Fruit fly (Drosophila melanogaster) whole organism, embryonic: ENCODE data around the gene CG9395.

Experiments used
- Aef1 ChIP-seq: fragments of 200-800 bp; sonication (Bioruptor generic); IDR thresholded peaks from 3 replicates; pipeline ENCODE4 v1.3.6; 2022; ENCODE audit warnings: missing biosample characterization, missing genetic modification characterization
- Antp ChIP-seq: fragments of 200-800 bp; sonication (Bioruptor generic); optimal IDR thresholded peaks from 3 replicates; lab custom pipeline; 2016; ENCODE audit warnings: missing biosample characterization, missing genetic modification characterization
- B-H2 ChIP-seq: fragments of 200-800 bp; sonication (Bioruptor generic); optimal IDR thresholded peaks from 2 replicates; lab custom pipeline; 2018; ENCODE audit warnings: missing biosample characterization, mild to moderate bottlenecking, missing genetic modification characterization
- CG10431 ChIP-seq: fragments of 200-800 bp; sonication (Bioruptor generic); optimal IDR thresholded peaks from 3 replicates; lab custom pipeline; 2018; ENCODE audit warnings: missing biosample characterization, mild to moderate bottlenecking, missing genetic modification characterization
- CG10654 ChIP-seq: fragments of 200-800 bp; sonication (Bioruptor generic); optimal IDR thresholded peaks from 2 replicates; lab custom pipeline; 2016; ENCODE audit warnings: missing biosample characterization, missing genetic modification characterization
- CG10979 ChIP-seq: fragments of 200-800 bp; sonication (Bioruptor generic); optimal IDR thresholded peaks from 2 replicates; lab custom pipeline; 2018; ENCODE audit warnings: missing biosample characterization, mild to moderate bottlenecking, missing genetic modification characterization, moderate library complexity
- CG11247 ChIP-seq: fragments of 200-800 bp; sonication (Bioruptor generic); IDR thresholded peaks from 2 replicates; pipeline ENCODE4 v1.3.6; 2022; ENCODE audit warnings: missing biosample characterization, missing genetic modification characterization
- CG14710 ChIP-seq: fragments of 200-800 bp; sonication (Bioruptor generic); optimal IDR thresholded peaks from 3 replicates; lab custom pipeline; 2019; ENCODE audit warnings: missing biosample characterization, mild to moderate bottlenecking, missing genetic modification characterization, moderate library complexity
- CG15696 ChIP-seq: fragments of 200-800 bp; sonication (Bioruptor generic); optimal IDR thresholded peaks from 2 replicates; lab custom pipeline; 2019; ENCODE audit warnings: missing biosample characterization, mild to moderate bottlenecking, missing genetic modification characterization, moderate library complexity
- CG17328 ChIP-seq: fragments of 200-800 bp; sonication (Bioruptor generic); IDR thresholded peaks from 2 replicates; pipeline ENCODE4 v1.3.6; 2022; ENCODE audit warnings: missing biosample characterization, missing genetic modification characterization
- CG17359 ChIP-seq: fragments of 200-800 bp; sonication (Bioruptor generic); optimal IDR thresholded peaks from 3 replicates; lab custom pipeline; 2018; ENCODE audit warnings: missing biosample characterization, mild to moderate bottlenecking, missing genetic modification characterization, moderate library complexity
- CG17385 ChIP-seq: fragments of 200-800 bp; sonication (Bioruptor generic); optimal IDR thresholded peaks from 3 replicates; lab custom pipeline; 2018; ENCODE audit warnings: missing biosample characterization, mild to moderate bottlenecking, missing genetic modification characterization
- CG32532 ChIP-seq: fragments of 200-800 bp; sonication (Bioruptor generic); IDR thresholded peaks from 2 replicates; pipeline ENCODE4 v1.3.6; 2022; ENCODE audit warnings: missing biosample characterization, missing genetic modification characterization
- CG33213 ChIP-seq: fragments of 200-800 bp; sonication (Bioruptor generic); optimal IDR thresholded peaks from 3 replicates; lab custom pipeline; 2016; ENCODE audit warnings: missing biosample characterization, missing genetic modification characterization
- CG8359 ChIP-seq: fragments of 200-800 bp; sonication (Bioruptor generic); optimal IDR thresholded peaks from 2 replicates; lab custom pipeline; 2017; ENCODE audit warnings: missing biosample characterization, mild to moderate bottlenecking, missing genetic modification characterization, borderline replicate concordance
- CG8765 ChIP-seq: fragments of 200-800 bp; sonication (Bioruptor generic); IDR thresholded peaks from 2 replicates; pipeline ENCODE4 v1.3.6; 2022; ENCODE audit warnings: missing biosample characterization, missing genetic modification characterization
- CG9817 ChIP-seq: fragments of 200-800 bp; sonication (Bioruptor generic); optimal IDR thresholded peaks from 2 replicates; lab custom pipeline; 2018; ENCODE audit warnings: missing biosample characterization, mild to moderate bottlenecking, missing genetic modification characterization, moderate library complexity
- Doc2 ChIP-seq: fragments of 200-800 bp; sonication (Bioruptor generic); IDR thresholded peaks from 2 replicates; pipeline ENCODE4 v1.3.6; 2022; ENCODE audit warnings: missing biosample characterization, missing genetic modification characterization
- Dref ChIP-seq: fragments of 200-800 bp; sonication (Bioruptor generic); IDR thresholded peaks from 2 replicates; pipeline ENCODE4 v1.3.6; 2022; ENCODE audit warnings: missing biosample characterization, missing genetic modification characterization
- ERR ChIP-seq: fragments of 200-800 bp; sonication (Bioruptor generic); optimal IDR thresholded peaks from 2 replicates; lab custom pipeline; 2016; ENCODE audit warnings: missing biosample characterization, missing genetic modification characterization
- PHDP ChIP-seq: fragments of 200-800 bp; sonication (Bioruptor generic); optimal IDR thresholded peaks from 3 replicates; lab custom pipeline; 2018; ENCODE audit warnings: missing biosample characterization, mild to moderate bottlenecking, missing genetic modification characterization, moderate library complexity
- Poxn ChIP-seq: fragments of 200-800 bp; sonication (Bioruptor generic); IDR thresholded peaks from 2 replicates; pipeline ENCODE4 v1.3.6; 2022; ENCODE audit warnings: missing biosample characterization, missing genetic modification characterization
- Sry-β ChIP-seq: fragments of 200-800 bp; sonication (Bioruptor generic); optimal IDR thresholded peaks from 2 replicates; lab custom pipeline; 2018; ENCODE audit warnings: missing biosample characterization, mild to moderate bottlenecking, missing genetic modification characterization, moderate library complexity
- Ssrp ChIP-seq: fragments of 200-800 bp; sonication (Bioruptor generic); optimal IDR thresholded peaks from 2 replicates; lab custom pipeline; 2018; ENCODE audit warnings: missing biosample characterization, mild to moderate bottlenecking, missing genetic modification characterization, moderate library complexity
- ash1 ChIP-seq: fragments of 200-800 bp; sonication (Bioruptor generic); optimal IDR thresholded peaks from 2 replicates; lab custom pipeline; 2018; ENCODE audit warnings: missing biosample characterization, mild to moderate bottlenecking, missing genetic modification characterization
- ato ChIP-seq: fragments of 200-800 bp; sonication (Bioruptor generic); IDR thresholded peaks from 2 replicates; pipeline ENCODE4 v1.3.6; 2022; ENCODE audit warnings: missing biosample characterization, missing genetic modification characterization; ENCODE audit not compliant: partially characterized antibody
- bigmax ChIP-seq: fragments of 200-800 bp; sonication (Bioruptor generic); optimal IDR thresholded peaks from 2 replicates; lab custom pipeline; 2018; ENCODE audit warnings: missing biosample characterization, mild to moderate bottlenecking, missing genetic modification characterization
- ci ChIP-seq: fragments of 200-800 bp; sonication (Bioruptor generic); IDR thresholded peaks from 3 replicates; pipeline ENCODE4 v1.3.6; 2022; ENCODE audit warnings: missing biosample characterization, missing genetic modification characterization
- cwo ChIP-seq: fragments of 200-800 bp; sonication (Bioruptor generic); optimal IDR thresholded peaks from 3 replicates; lab custom pipeline; 2017; ENCODE audit warnings: missing biosample characterization, missing genetic modification characterization, mild to moderate bottlenecking, moderate library complexity, missing genetic modification reagents
- dmrt11E ChIP-seq: fragments of 200-800 bp; sonication (Bioruptor generic); optimal IDR thresholded peaks from 3 replicates; lab custom pipeline; 2018; ENCODE audit warnings: missing biosample characterization, mild to moderate bottlenecking, missing genetic modification characterization, moderate library complexity
- emc ChIP-seq: fragments of 200-800 bp; sonication (Bioruptor generic); optimal IDR thresholded peaks from 2 replicates; lab custom pipeline; 2016; ENCODE audit warnings: missing biosample characterization, missing genetic modification characterization
- ems ChIP-seq: fragments of 200-800 bp; sonication (Bioruptor generic); optimal IDR thresholded peaks from 3 replicates; lab custom pipeline; 2016; ENCODE audit warnings: missing biosample characterization, missing genetic modification characterization
- gcm2 ChIP-seq: fragments of 200-800 bp; sonication (Bioruptor generic); optimal IDR thresholded peaks from 2 replicates; lab custom pipeline; 2016; ENCODE audit warnings: missing biosample characterization, missing genetic modification characterization
- hkb ChIP-seq, 2 experiments: fragments of 200-800 bp in 1 of 2; fragments of >200 bp in 1 of 2; sonication (Bioruptor generic) in 1 of 2; IDR thresholded peaks in 1 of 2; optimal IDR thresholded peaks in 1 of 2; 2 replicates each; pipeline versions ENCODE4 v1.3.6 to Lab custom; 2017 to 2022; ENCODE audit warnings: missing biosample characterization in 1 of 2, missing genetic modification characterization in 1 of 2
- lola ChIP-seq, 3 experiments: fragments of >200 bp in 2 of 3; fragments of 200-800 bp in 1 of 3; sonication (Bioruptor generic) in 1 of 3; optimal IDR thresholded peaks; 2 replicates each; lab custom pipeline; 2017 to 2019; ENCODE audit warnings: missing biosample characterization in 3 of 3, missing genetic modification characterization in 3 of 3, mild to moderate bottlenecking in 1 of 3, moderate library complexity in 1 of 3
- mirr ChIP-seq: fragments of 200-800 bp; sonication (Bioruptor generic); optimal IDR thresholded peaks from 3 replicates; lab custom pipeline; 2018; ENCODE audit warnings: missing biosample characterization, mild to moderate bottlenecking, missing genetic modification characterization
- nau ChIP-seq: fragments of 200-800 bp; sonication (Bioruptor generic); optimal IDR thresholded peaks from 3 replicates; lab custom pipeline; 2017; ENCODE audit warnings: missing biosample characterization, mild to moderate bottlenecking, missing genetic modification characterization, missing genetic modification reagents
- nerfin-1 ChIP-seq: fragments of 200-800 bp; sonication (Bioruptor generic); optimal IDR thresholded peaks from 3 replicates; lab custom pipeline; 2019; ENCODE audit warnings: missing biosample characterization, mild to moderate bottlenecking, missing genetic modification characterization, moderate library complexity
- nmo ChIP-seq: fragments of 200-800 bp; sonication (Bioruptor generic); optimal IDR thresholded peaks from 2 replicates; lab custom pipeline; 2018; ENCODE audit warnings: missing biosample characterization, mild to moderate bottlenecking, missing genetic modification characterization, moderate library complexity
- onecut ChIP-seq: fragments of 200-800 bp; sonication (Bioruptor generic); IDR thresholded peaks from 2 replicates; pipeline ENCODE4 v1.3.6; 2022; ENCODE audit warnings: missing biosample characterization, missing genetic modification characterization
- peb ChIP-seq: fragments of 200-800 bp; sonication (Bioruptor generic); IDR thresholded peaks from 2 replicates; pipeline ENCODE4 v1.3.6; 2022; ENCODE audit warnings: missing biosample characterization, missing genetic modification characterization
- pfk ChIP-seq: fragments of 200-800 bp; sonication (Bioruptor generic); optimal IDR thresholded peaks from 2 replicates; lab custom pipeline; 2018; ENCODE audit warnings: missing biosample characterization, mild to moderate bottlenecking, missing genetic modification characterization, moderate library complexity
- pita ChIP-seq: fragments of 200-800 bp; sonication (Bioruptor generic); optimal IDR thresholded peaks from 2 replicates; lab custom pipeline; 2017; ENCODE audit warnings: missing biosample characterization, mild to moderate bottlenecking, missing genetic modification characterization
- psq ChIP-seq: fragments of 200-800 bp; sonication (Bioruptor generic); optimal IDR thresholded peaks from 2 replicates; lab custom pipeline; 2017; ENCODE audit warnings: missing biosample characterization, missing genetic modification characterization
- salm ChIP-seq: fragments of 200-800 bp; sonication (Bioruptor generic); optimal IDR thresholded peaks from 2 replicates; lab custom pipeline; 2018; ENCODE audit warnings: missing biosample characterization, mild to moderate bottlenecking, missing genetic modification characterization
- sens-2 ChIP-seq: fragments of 200-800 bp; sonication (Bioruptor generic); IDR thresholded peaks from 2 replicates; pipeline ENCODE4 v1.3.6; 2022; ENCODE audit warnings: missing biosample characterization, missing genetic modification characterization
- slbo ChIP-seq: fragments of 200-800 bp; sonication (Bioruptor generic); IDR thresholded peaks from 2 replicates; pipeline ENCODE4 v1.3.6; 2022; ENCODE audit warnings: missing biosample characterization, missing genetic modification characterization
- sna ChIP-seq: fragments of 200-800 bp; sonication (Bioruptor generic); IDR thresholded peaks from 2 replicates; pipeline ENCODE4 v1.3.6; 2022; ENCODE audit warnings: missing biosample characterization, missing genetic modification characterization; ENCODE audit not compliant: partially characterized antibody
- ttk ChIP-seq: fragments of 200-800 bp; sonication (Bioruptor generic); IDR thresholded peaks from 2 replicates; pipeline ENCODE4 v2.1.2; 2022; ENCODE audit warnings: missing biosample characterization, missing genetic modification characterization

The CG9395 gene

DNA sequence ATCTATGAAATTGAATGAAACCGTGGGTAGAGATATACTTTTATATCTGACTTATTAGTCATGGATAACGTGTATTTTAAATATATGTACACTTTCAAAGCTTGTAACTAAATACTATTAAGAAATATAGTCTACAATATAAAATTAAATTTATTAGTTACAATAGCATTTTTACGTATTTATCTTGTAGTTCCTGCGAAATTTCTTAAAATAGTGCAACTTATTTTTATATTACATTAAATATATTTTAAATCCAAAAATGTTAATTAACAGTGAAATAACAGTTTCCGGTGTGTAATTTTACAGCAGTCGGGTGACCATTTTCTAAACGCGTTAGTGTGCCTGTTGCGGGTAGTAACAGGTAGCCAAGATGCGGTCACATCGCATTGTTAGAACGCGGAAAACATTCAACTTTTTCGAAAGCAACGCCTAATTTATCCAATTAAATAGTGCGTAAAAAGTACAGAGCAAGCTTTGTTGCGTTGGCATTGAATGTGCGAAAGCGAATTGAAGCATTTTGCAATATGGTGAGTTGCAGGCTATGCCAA is 43.8 kb upstream of the CG9395 start, which contains the start of the genes CG10859 and CG7110 (continued):
- TF ChIP-seq ttk (no peak), ash1 (peak; percentile 46), Aef1 (no peak), Antp (no peak), ato (GFP tag; lab: Robert Waterston, UW) (no peak), ci (GFP tag; lab: Robert Waterston, UW) (peak; percentile 88), nerfin-1 (peak; percentile 51), slbo (no peak), Poxn (GFP tag; lab: Robert Waterston, UW) (no peak), mirr (GFP tag; lab: Kevin White, UChicago) (peak; percentile 55), CG32532 (peak; percentile 55; the same call in 1 of the 2 replicates), PHDP (peak; percentile 68), pita (no peak), CG9817 (tag; lab: Kevin White, UChicago) (peak; percentile 24), CG10654 (GFP tag; lab: Kevin White, UChicago) (peak; percentile 18), Sry-β (no peak), CG8359 (peak; percentile 38), CG14710 (tag; lab: Kevin White, UChicago) (peak; percentile 65), ERR (GFP tag; lab: Kevin White, UChicago) (no peak), CG33213 (GFP tag; lab: Kevin White, UChicago) (peak; percentile 56), gcm2 (GFP tag; lab: Kevin White, UChicago) (no peak), B-H2 (peak; percentile 63), sens-2 (peak; percentile 33; the same call in 1 of the 2 replicates), sna (GFP tag; lab: Robert Waterston, UW) (no peak), CG11247 (GFP tag; lab: Robert Waterston, UW) (no peak), ems (GFP tag; lab: Kevin White, UChicago) (no peak), CG17328 (GFP tag; lab: Robert Waterston, UW) (peak; percentile 14; the same call in 1 of the 2 replicates), CG17385 (GFP tag; lab: Kevin White, UChicago) (peak; percentile 42), bigmax (GFP tag; lab: Kevin White, UChicago) (no peak), CG8765 (GFP tag; lab: Robert Waterston, UW) (no peak), CG10431 (GFP tag; lab: Kevin White, UChicago) (peak; percentile 5), nau (GFP tag; lab: Kevin White, UChicago) (peak; percentile 55), Dref (GFP tag; lab: Robert Waterston, UW) (no peak), CG15696 (no peak), peb (GFP tag; lab: Robert Waterston, UW) (no peak), Doc2 (GFP tag; lab: Robert Waterston, UW) (no peak), lola (GFP tag; optimal IDR thresholded peaks at IDR 0.05; lab: Kevin White, UChicago) (no peak), CG10979 (tag; lab: Kevin White, UChicago) (peak; percentile 22), pfk (GFP tag; lab: Kevin White, UChicago) (peak; percentile 26), hkb (optimal IDR thresholded peaks at IDR 0.05; lab: Kevin White, UChicago) (no peak), hkb (GFP tag; IDR thresholded peaks at IDR 0.05; lab: Robert Waterston, UW) (peak; percentile 53), psq (no peak), nmo (GFP tag; lab: Kevin White, UChicago) (peak; percentile 51), Ssrp (tag; lab: Kevin White, UChicago) (no peak), onecut (GFP tag; lab: Robert Waterston, UW) (peak; percentile 52), emc (GFP tag; lab: Kevin White, UChicago) (no peak), dmrt11E (tag; lab: Kevin White, UChicago) (peak; percentile 31), salm (tag; lab: Kevin White, UChicago) (peak; percentile 24), cwo (no peak), CG17359 (tag; lab: Kevin White, UChicago) (peak; percentile 34)
